Worm (Caenorhabditis elegans) whole organism, L4 larva: ENCODE data around the gene M03C11.3.

ENCODE experiments used
- F49E8.2 ChIP-seq: sonication (generic microtip); optimal IDR thresholded peaks from 2 replicates; lab custom pipeline; 2016; ENCODE audit warnings: missing compliant biosample characterization, mild to moderate bottlenecking, missing genetic modification characterization, borderline replicate concordance
- ama-1 ChIP-seq: fragments of 150-350 bp; optimal IDR thresholded peaks from 2 replicates; lab custom pipeline; 2014; ENCODE audit warnings: inconsistent platforms, mixed read lengths
- ceh-82 ChIP-seq: sonication (generic microtip); optimal IDR thresholded peaks from 2 replicates; lab custom pipeline; 2017; ENCODE audit warnings: missing biosample characterization, missing genetic modification characterization
- ces-1 ChIP-seq: fragments of 150-350 bp; sonication (generic microtip); optimal IDR thresholded peaks from 4 replicates; lab custom pipeline; 2014; ENCODE audit warnings: missing biosample characterization, missing genetic modification reagents, missing genetic modification characterization
- ctbp-1 ChIP-seq: fragments of 200-800 bp; sonication (Bioruptor generic); IDR thresholded peaks from 2 replicates; pipeline ENCODE4 v1.3.6; 2022; ENCODE audit warnings: missing genetic modification reagents, missing genetic modification characterization, missing compliant biosample characterization
- egl-43 ChIP-seq: fragments of 200-800 bp; sonication (Bioruptor generic); IDR thresholded peaks from 2 replicates; pipeline ENCODE4 v1.3.6; 2022; ENCODE audit warnings: missing genetic modification reagents, missing genetic modification characterization, missing compliant biosample characterization
- fkh-10 ChIP-seq: fragments of 150-350 bp; optimal IDR thresholded peaks from 2 replicates; lab custom pipeline; 2014; ENCODE audit warnings: missing biosample characterization, missing genetic modification reagents, missing genetic modification characterization
- fos-1 ChIP-seq: fragments of 150-350 bp; optimal IDR thresholded peaks from 2 replicates; lab custom pipeline; 2014; ENCODE audit warnings: missing biosample characterization, missing genetic modification characterization
- lin-39 ChIP-seq: fragments of 150-350 bp; optimal IDR thresholded peaks from 2 replicates; lab custom pipeline; 2014; ENCODE audit warnings: missing biosample characterization, missing genetic modification reagents, missing genetic modification characterization
- mdl-1 ChIP-seq, 2 experiments: fragments of 150-350 bp in 1 of 2; sonication (generic microtip) in 1 of 2; optimal IDR thresholded peaks; 2 replicates each; lab custom pipeline; 2014 to 2017; ENCODE audit warnings: missing biosample characterization in 2 of 2, missing genetic modification characterization in 2 of 2
- nhr-25 ChIP-seq: sonication (generic microtip); optimal IDR thresholded peaks from 2 replicates; lab custom pipeline; 2017; ENCODE audit warnings: missing genetic modification characterization, mild to moderate bottlenecking, missing compliant biosample characterization, antibody characterized with exemption, moderate library complexity, borderline replicate concordance; ENCODE audit not compliant: insufficient read depth
- nhr-6 ChIP-seq: fragments of 150-350 bp; optimal IDR thresholded peaks from 2 replicates; lab custom pipeline; 2014; ENCODE audit warnings: missing biosample characterization, missing genetic modification characterization
- ztf-11 ChIP-seq: fragments of 150-350 bp; optimal IDR thresholded peaks from 2 replicates; lab custom pipeline; 2014; ENCODE audit warnings: missing biosample characterization, missing genetic modification characterization

DNA sequence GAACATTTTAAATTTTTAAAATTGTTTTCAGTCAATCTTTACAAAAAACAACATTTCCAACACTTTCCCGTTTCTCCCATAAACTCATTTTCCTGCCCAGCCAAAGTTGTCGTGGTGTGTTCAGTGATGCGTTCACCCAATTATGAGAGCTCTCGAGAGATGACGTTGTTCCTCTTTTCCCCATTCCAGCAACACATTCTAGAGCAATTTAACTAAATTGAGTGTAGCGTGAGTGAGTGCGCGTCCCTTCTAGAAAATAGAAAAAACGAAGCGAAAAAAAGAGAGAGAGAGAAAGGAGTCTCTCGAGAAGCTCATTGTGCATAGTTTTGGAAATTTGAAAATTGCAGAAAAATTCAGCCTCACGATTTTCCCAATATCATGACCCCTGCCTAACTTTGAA lies 46.1 kb upstream of the M03C11.3 start:
- 0 out of 2 replicates have a peak, but pooled peaks have one; percentile 55 for TF ChIP-seq ctbp-1 (GFP tag; lab: Robert Waterston, UW)
- no peak for TF ChIP-seq ama-1
- TF ChIP-seq fkh-10 (GFP tag; lab: Kevin White, UChicago): peak; percentile 62
- TF ChIP-seq ces-1 (GFP tag; lab: Kevin White, UChicago): peak; percentile 86
- TF ChIP-seq mdl-1 (tag; optimal IDR thresholded peaks at IDR 0.05; lab: Kevin White, UChicago): no peak
- no peak for TF ChIP-seq nhr-6 (tag; lab: Kevin White, UChicago)
- no peak for TF ChIP-seq fos-1
- no peak for TF ChIP-seq ceh-82
- TF ChIP-seq F49E8.2 (tag; lab: Kevin White, UChicago): no peak
- TF ChIP-seq lin-39 (tag; lab: Kevin White, UChicago): no peak
- TF ChIP-seq ztf-11 (tag; lab: Kevin White, UChicago): no peak
- TF ChIP-seq nhr-25 (tag; lab: Kevin White, UChicago): no peak
- no peak for TF ChIP-seq egl-43 (GFP tag; lab: Robert Waterston, UW)
